Fruit fly (Drosophila melanogaster) whole organism, adult: ENCODE measurements around the gene CG8461.

Experiments
- CG1620 ChIP-seq: fragments of 200-800 bp; sonication (Bioruptor generic); optimal IDR thresholded peaks from 2 replicates; lab custom pipeline; 2016; ENCODE audit warnings: missing biosample characterization, missing genetic modification characterization
- CG33017 ChIP-seq: fragments of 200-800 bp; sonication (Bioruptor generic); optimal IDR thresholded peaks from 2 replicates; lab custom pipeline; 2018; ENCODE audit warnings: missing biosample characterization, mild to moderate bottlenecking, missing genetic modification characterization, moderate library complexity
- CG7045 ChIP-seq: fragments of 200-800 bp; sonication (Bioruptor generic); optimal IDR thresholded peaks from 2 replicates; lab custom pipeline; 2017; ENCODE audit warnings: missing biosample characterization, mild to moderate bottlenecking, missing genetic modification characterization
- cic ChIP-seq: fragments of 200-800 bp; sonication (Bioruptor generic); optimal IDR thresholded peaks from 2 replicates; lab custom pipeline; 2017; ENCODE audit warnings: missing biosample characterization, mild to moderate bottlenecking, missing genetic modification characterization, moderate library complexity
- kay ChIP-seq: fragments of 200-800 bp; sonication (Bioruptor generic); peaks from one replicate; lab custom pipeline; 2016; ENCODE audit warnings: missing biosample characterization, missing genetic modification characterization, borderline replicate concordance
- ovo ChIP-seq: fragments of 200-800 bp; sonication (Bioruptor generic); optimal IDR thresholded peaks from 2 replicates; lab custom pipeline; 2016; ENCODE audit warnings: missing biosample characterization, missing genetic modification characterization
- pad ChIP-seq: fragments of 200-800 bp; sonication (Bioruptor generic); optimal IDR thresholded peaks from 3 replicates; lab custom pipeline; 2017; ENCODE audit warnings: missing biosample characterization, missing genetic modification characterization, mild to moderate bottlenecking, moderate library complexity, missing genetic modification reagents
- tj ChIP-seq: fragments of 200-800 bp; sonication (Bioruptor generic); optimal IDR thresholded peaks from 3 replicates; lab custom pipeline; 2017; ENCODE audit warnings: missing biosample characterization, mild to moderate bottlenecking, missing genetic modification characterization, moderate library complexity

dm6 chr3R:14464423-14464822, 49.0 kb downstream of the CG8461 start:
- TF ChIP-seq CG1620 (no peak), pad (no peak), CG7045 (GFP tag; lab: Kevin White, UChicago) (no peak), cic (GFP tag; lab: Kevin White, UChicago) (no peak), CG33017 (tag; lab: Kevin White, UChicago) (no peak), ovo (GFP tag; lab: Kevin White, UChicago) (no peak), tj (GFP tag; lab: Kevin White, UChicago) (no peak), kay (GFP tag; lab: Kevin White, UChicago) (no peak)
